Fruit fly (Drosophila melanogaster): ENCODE results near the gene dysf.

The dysf gene

DNA sequence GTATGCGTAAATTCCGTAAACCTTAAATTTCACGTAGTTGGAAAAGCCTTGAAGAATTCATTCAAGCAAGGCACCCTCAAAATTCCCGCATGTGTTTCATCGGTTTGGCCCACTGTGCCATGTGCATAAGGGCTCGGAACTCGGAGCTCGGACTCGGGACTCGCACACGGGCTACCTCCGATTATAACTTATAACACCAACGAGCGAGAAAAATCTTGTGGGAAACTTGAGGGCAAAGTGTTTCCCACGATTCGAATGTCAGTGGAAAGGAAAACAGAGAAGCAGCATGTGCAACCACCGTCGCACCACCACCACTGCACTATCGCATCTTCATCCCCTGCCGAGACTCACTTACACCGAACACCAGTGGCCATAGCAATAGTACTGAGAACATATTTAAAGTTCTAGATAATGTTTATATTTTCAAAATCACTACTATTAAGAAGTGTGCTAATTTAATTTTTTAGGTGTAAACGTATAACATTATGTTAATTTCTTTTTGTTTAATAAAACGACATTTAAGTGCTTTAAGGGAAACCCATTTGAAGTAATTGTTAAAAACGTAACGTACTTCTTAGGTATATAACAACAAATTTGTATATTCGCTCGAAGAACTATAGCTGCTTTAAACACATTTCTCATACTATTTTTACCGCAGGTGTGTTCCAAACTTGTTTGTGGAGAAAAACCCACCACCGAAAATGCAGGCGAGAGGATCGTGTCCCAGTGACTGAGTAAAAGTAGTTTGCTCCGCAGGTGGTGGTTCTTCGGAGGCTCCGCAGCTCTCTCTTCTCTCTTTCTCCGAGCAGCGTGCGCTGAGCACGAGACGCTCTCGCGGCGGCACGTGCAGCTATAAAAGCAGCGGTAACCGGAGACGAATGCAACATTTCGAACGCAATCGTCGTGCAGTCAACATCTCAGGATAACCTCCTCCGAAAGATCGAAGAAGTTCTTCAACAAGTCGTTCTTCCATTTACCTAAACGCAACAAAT lies 62.1 kb downstream of the dysf start:
- TF ChIP-seq dac (GFP tag; optimal IDR thresholded peaks at IDR 0.05) = peak; percentile 61
- TF ChIP-seq CG6276 (GFP tag; optimal IDR thresholded peaks at IDR 0.05) = peak; percentile 87
- peak; percentile 83 for TF ChIP-seq CG3919 (GFP tag; optimal IDR thresholded peaks at IDR 0.05)
- TF ChIP-seq Ets96B (tag; optimal IDR thresholded peaks at IDR 0.05) = peak; percentile 93
- TF ChIP-seq Met (GFP tag; optimal IDR thresholded peaks at IDR 0.05) = peak; percentile 95
- TF ChIP-seq Sox14 (GFP tag; optimal IDR thresholded peaks at IDR 0.05) = peak; percentile 90
- TF ChIP-seq CG16779 (tag; optimal IDR thresholded peaks at IDR 0.05) = peak; percentile 89
- TF ChIP-seq Gug (GFP tag; IDR thresholded peaks at IDR 0.05) = peak; percentile 49
- peak; percentile 75 for TF ChIP-seq CG11762 (GFP tag; optimal IDR thresholded peaks at IDR 0.05; ENCODE audit: insufficient read depth)
- peak; percentile 72 for TF ChIP-seq CG11902 (GFP tag; optimal IDR thresholded peaks at IDR 0.05)
- TF ChIP-seq Eip75B (GFP tag; optimal IDR thresholded peaks at IDR 0.05) = peak; percentile 92
- peak; percentile 89 for TF ChIP-seq Smox (GFP tag; optimal IDR thresholded peaks at IDR 0.05)
- peak; percentile 74 for TF ChIP-seq Sox15 (GFP tag; optimal IDR thresholded peaks at IDR 0.05)
- peak; percentile 97 for TF ChIP-seq Eip78C (GFP tag)
- TF ChIP-seq CG11294 (GFP tag; IDR thresholded peaks at IDR 0.05) = no peak
- TF ChIP-seq CG15336 (GFP tag; IDR thresholded peaks at IDR 0.05) = peak; percentile 85
- peak; percentile 86 for TF ChIP-seq CG9139 (GFP tag; optimal IDR thresholded peaks at IDR 0.05)
- peak; percentile 90 for TF ChIP-seq Sox102F (GFP tag; optimal IDR thresholded peaks at IDR 0.05)
- TF ChIP-seq OdsH (GFP tag; optimal IDR thresholded peaks at IDR 0.05) = peak; percentile 87
- peak; percentile 65 for TF ChIP-seq CG8319 (GFP tag; optimal IDR thresholded peaks at IDR 0.05)
- peak; percentile 76 for TF ChIP-seq CG1621 (tag; optimal IDR thresholded peaks at IDR 0.05)
- peak; percentile 95 to 96 for TF ChIP-seq ss (GFP tag; optimal IDR thresholded peaks at IDR 0.05)
- peak; percentile 93 for TF ChIP-seq topi (GFP tag; optimal IDR thresholded peaks at IDR 0.05)
- TF ChIP-seq dsx (GFP tag; optimal IDR thresholded peaks at IDR 0.05; ENCODE audit: poor library complexity, severe bottlenecking) = peak; percentile 91
- peak; percentile 94 for TF ChIP-seq CG3032 (tag; optimal IDR thresholded peaks at IDR 0.05)
- peak; percentile 91 for TF ChIP-seq achi (GFP tag; optimal IDR thresholded peaks at IDR 0.05)
- peak; percentile 76 for TF ChIP-seq Ets21C (GFP tag; optimal IDR thresholded peaks at IDR 0.05)
- peak; percentile 60 to 85 for TF ChIP-seq salr (GFP tag; optimal IDR thresholded peaks at IDR 0.05)
- TF ChIP-seq CG10669 (GFP tag; optimal IDR thresholded peaks at IDR 0.05) = peak; percentile 92
- peak; percentile 57 for TF ChIP-seq eg (GFP tag; IDR thresholded peaks at IDR 0.05)
- peak; percentile 85 for TF ChIP-seq Hr39 (GFP tag; optimal IDR thresholded peaks at IDR 0.05)
- TF ChIP-seq Blimp-1 (GFP tag; optimal IDR thresholded peaks at IDR 0.05) = peak; percentile 84
- TF ChIP-seq CG10631 (GFP tag; optimal IDR thresholded peaks at IDR 0.05) = peak; percentile 86
- TF ChIP-seq CG4318 (GFP tag; optimal IDR thresholded peaks at IDR 0.05) = peak; percentile 72
- peak; percentile 83 for TF ChIP-seq Hr4 (GFP tag; optimal IDR thresholded peaks at IDR 0.05)
- TF ChIP-seq pdm3 (GFP tag; optimal IDR thresholded peaks at IDR 0.05) = peak; percentile 88
- peak; percentile 86 for TF ChIP-seq net (GFP tag; optimal IDR thresholded peaks at IDR 0.05)
- peak; percentile 87 for TF ChIP-seq CG8632 (GFP tag; optimal IDR thresholded peaks at IDR 0.05)
- TF ChIP-seq CG6792 (GFP tag; optimal IDR thresholded peaks at IDR 0.05) = peak; percentile 90
- peak; percentile 55 for TF ChIP-seq fd85E (GFP tag; optimal IDR thresholded peaks at IDR 0.05)
- peak; percentile 91 for TF ChIP-seq CG32006 (GFP tag; optimal IDR thresholded peaks at IDR 0.05)
- TF ChIP-seq vri (GFP tag; optimal IDR thresholded peaks at IDR 0.05) = peak; percentile 84
- peak; percentile 91 for TF ChIP-seq fd59A (GFP tag; optimal IDR thresholded peaks at IDR 0.05)
- TF ChIP-seq svp (GFP tag) = peak; percentile 96
- peak; percentile 73 for TF ChIP-seq CG6163 (GFP tag; IDR thresholded peaks at IDR 0.05)
- peak; percentile 96 for TF ChIP-seq CG6808 (GFP tag; optimal IDR thresholded peaks at IDR 0.05)
- peak; percentile 76 for TF ChIP-seq CG7368 (GFP tag; optimal IDR thresholded peaks at IDR 0.05)
- peak; percentile 59 for TF ChIP-seq fkh (GFP tag; optimal IDR thresholded peaks at IDR 0.05)
- TF ChIP-seq CG8119 (GFP tag; IDR thresholded peaks at IDR 0.05) = peak; percentile 90
